Fruit fly (Drosophila melanogaster): ENCODE results near the gene CG31668.
A peak's percentile ranks its signal among the peaks of the same experiment; 100 is the strongest.

Gene CG31668

DNA sequence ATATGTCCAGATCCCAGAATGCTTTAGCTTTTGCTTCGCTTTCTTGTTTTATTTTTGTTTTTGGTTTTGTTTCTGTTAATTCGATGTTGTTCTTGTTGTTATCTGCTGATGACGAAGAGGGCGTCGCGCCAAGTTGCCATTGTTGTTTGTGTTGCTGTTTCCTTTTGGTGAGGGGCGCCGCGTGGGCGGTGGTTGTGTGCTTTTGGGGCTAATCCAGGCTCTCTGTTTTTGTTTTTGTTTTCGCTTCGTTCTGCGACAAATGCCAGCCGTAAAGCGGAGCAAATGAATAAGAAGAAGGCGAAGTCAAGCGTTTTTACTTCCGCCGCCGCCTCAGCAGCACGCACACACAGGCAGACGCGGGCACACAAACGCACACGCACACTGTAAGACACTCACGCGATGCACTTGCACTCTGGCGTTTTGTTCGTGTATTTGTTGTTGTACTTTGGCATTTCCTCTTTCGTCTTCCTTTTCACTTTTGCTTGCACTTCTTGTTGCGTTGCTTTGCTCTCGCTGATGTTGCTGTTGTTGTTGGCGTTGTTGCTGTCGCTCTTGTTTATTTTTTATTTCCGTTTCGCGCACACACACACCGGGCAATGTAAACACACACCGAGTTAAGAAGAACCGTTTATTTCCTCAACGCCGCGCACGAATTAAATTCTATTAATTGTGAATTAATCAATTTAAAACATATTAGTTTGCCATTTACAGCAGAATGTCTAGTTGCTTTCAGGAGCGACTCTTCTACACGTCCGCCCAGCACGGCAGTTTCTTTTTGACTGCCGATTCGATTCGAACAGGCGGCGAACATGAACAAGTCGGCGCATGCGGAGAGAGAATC is 27.8 kb downstream of the CG31668 start, which contains the start of gene aop (continued):
- no peak for TF ChIP-seq CG9932 (GFP tag; IDR thresholded peaks at IDR 0.05)
- TF ChIP-seq CG17802 (tag; optimal IDR thresholded peaks at IDR 0.05) = no peak
- TF ChIP-seq CG2712 (tag; optimal IDR thresholded peaks at IDR 0.05) = peak; percentile 47
- no peak for TF ChIP-seq CkIIα-i1 (GFP tag; IDR thresholded peaks at IDR 0.05)
- TF ChIP-seq MESR4 (GFP tag; optimal IDR thresholded peaks at IDR 0.05) = no peak
- peak; percentile 60 for TF ChIP-seq chm (GFP tag; IDR thresholded peaks at IDR 0.05)
- peak; percentile 48 for TF ChIP-seq CG6854 (GFP tag; optimal IDR thresholded peaks at IDR 0.05)
- peak; percentile 47; the same call in 1 of the 3 replicates for TF ChIP-seq Opbp (GFP tag; IDR thresholded peaks at IDR 0.05; ENCODE audit: partially characterized antibody)
- TF ChIP-seq chn (GFP tag; optimal IDR thresholded peaks at IDR 0.05) = no peak
- TF ChIP-seq CG15696 (tag; optimal IDR thresholded peaks at IDR 0.05) = peak; percentile 18
- peak; percentile 48; the same call in 1 of the 2 replicates for TF ChIP-seq vvl (GFP tag; IDR thresholded peaks at IDR 0.05)
- no peak for TF ChIP-seq sisA (GFP tag; IDR thresholded peaks at IDR 0.05)
- TF ChIP-seq BtbVII (GFP tag; optimal IDR thresholded peaks at IDR 0.05) = no peak
- TF ChIP-seq CG6683 (GFP tag; optimal IDR thresholded peaks at IDR 0.05) = no peak
- TF ChIP-seq CG2116 (GFP tag; optimal IDR thresholded peaks at IDR 0.05) = peak; percentile 13
- no peak for TF ChIP-seq ATbp (GFP tag; optimal IDR thresholded peaks at IDR 0.05)
- TF ChIP-seq Dp (GFP tag; optimal IDR thresholded peaks at IDR 0.05) = no peak
- no peak for TF ChIP-seq CG10959 (GFP tag; IDR thresholded peaks at IDR 0.05)
- no peak for TF ChIP-seq CG10462 (GFP tag; optimal IDR thresholded peaks at IDR 0.05)
- peak; percentile 4 for TF ChIP-seq CG10979 (tag; optimal IDR thresholded peaks at IDR 0.05)
- no peak for TF ChIP-seq lov (optimal IDR thresholded peaks at IDR 0.05)
- TF ChIP-seq lov (GFP tag; IDR thresholded peaks at IDR 0.05) = no peak
- no peak for TF ChIP-seq CG31388 (GFP tag; optimal IDR thresholded peaks at IDR 0.05)
- peak; percentile 5 for TF ChIP-seq Hmr (GFP tag; optimal IDR thresholded peaks at IDR 0.05)
- TF ChIP-seq Med (GFP tag) = peak; percentile 90
- no peak for TF ChIP-seq pnt (GFP tag; optimal IDR thresholded peaks at IDR 0.05)
- no peak for TF ChIP-seq CG18011 (GFP tag; optimal IDR thresholded peaks at IDR 0.05)
- no peak for TF ChIP-seq CG18599 (GFP tag; optimal IDR thresholded peaks at IDR 0.05)
- TF ChIP-seq org-1 (GFP tag; optimal IDR thresholded peaks at IDR 0.05) = no peak
- TF ChIP-seq fu2 (GFP tag; optimal IDR thresholded peaks at IDR 0.05) = no peak
- TF ChIP-seq danr (GFP tag; IDR thresholded peaks at IDR 0.05) = no peak

DNA sequence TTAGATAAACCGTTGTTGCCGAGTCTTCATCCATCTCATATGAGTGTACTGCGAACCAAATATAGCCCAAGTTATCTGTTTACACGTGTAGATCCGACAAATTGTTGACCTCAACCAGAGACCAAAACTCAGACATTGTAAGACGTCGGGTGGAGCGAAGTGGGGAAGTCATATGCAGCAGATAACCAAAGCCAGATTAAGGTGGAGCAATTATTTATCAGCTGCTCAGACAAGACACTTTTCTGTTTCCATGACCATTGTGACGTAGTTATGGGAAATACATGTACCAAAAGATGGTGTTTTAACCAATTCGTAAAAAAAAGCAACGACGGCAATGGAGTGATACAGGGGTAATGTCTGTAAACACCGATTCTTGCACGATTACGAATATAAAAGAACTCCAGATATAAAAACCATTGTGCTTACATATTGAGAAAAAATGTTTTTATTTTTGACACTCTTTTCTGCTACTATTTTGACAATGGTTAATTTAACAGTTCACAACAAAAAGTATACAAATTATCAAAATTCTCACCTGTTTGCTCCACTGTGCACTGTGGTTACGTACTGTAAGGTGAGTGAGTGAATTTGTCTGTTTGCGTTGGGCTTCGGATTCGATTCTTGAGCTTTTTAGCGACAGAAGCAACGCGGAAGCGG is 28.5 kb downstream of the CG31668 start:
- no peak for TF ChIP-seq gfzf (GFP tag; optimal IDR thresholded peaks at IDR 0.05)
- peak; percentile 30 for TF ChIP-seq CG15514 (GFP tag; optimal IDR thresholded peaks at IDR 0.05)
- peak; percentile 28 for TF ChIP-seq CG13775 (GFP tag; optimal IDR thresholded peaks at IDR 0.05)
- TF ChIP-seq Optix (GFP tag; IDR thresholded peaks at IDR 0.05) = no peak
- peak; percentile 72 for TF ChIP-seq pho (GFP tag; optimal IDR thresholded peaks at IDR 0.05)
- peak; percentile 46 for TF ChIP-seq CG7839 (tag; optimal IDR thresholded peaks at IDR 0.05)
- no peak for TF ChIP-seq sim (GFP tag; IDR thresholded peaks at IDR 0.05)
- TF ChIP-seq MESR4 (GFP tag; optimal IDR thresholded peaks at IDR 0.05) = no peak
- no peak for TF ChIP-seq otp (GFP tag; IDR thresholded peaks at IDR 0.05)
- no peak for TF ChIP-seq wdn (GFP tag; IDR thresholded peaks at IDR 0.05)
- no peak for TF ChIP-seq NC2α (GFP tag; optimal IDR thresholded peaks at IDR 0.05)
- TF ChIP-seq CG6791 (GFP tag; IDR thresholded peaks at IDR 0.05; ENCODE audit: partially characterized antibody) = no peak
- TF ChIP-seq mld (GFP tag; IDR thresholded peaks at IDR 0.05; ENCODE audit: partially characterized antibody) = no peak
- no peak for TF ChIP-seq CG3838 (GFP tag; optimal IDR thresholded peaks at IDR 0.05)
- TF ChIP-seq CG13123 (GFP tag; optimal IDR thresholded peaks at IDR 0.05) = peak; percentile 1
- TF ChIP-seq CG7987 (GFP tag; optimal IDR thresholded peaks at IDR 0.05) = no peak
- TF ChIP-seq ssp (GFP tag; IDR thresholded peaks at IDR 0.05) = peak; percentile 35; the same call in 1 of the 2 replicates
- peak; percentile 23 for TF ChIP-seq her (GFP tag; optimal IDR thresholded peaks at IDR 0.05)
- no peak for TF ChIP-seq Asciz (GFP tag; optimal IDR thresholded peaks at IDR 0.05)
- peak; percentile 92 for TF ChIP-seq Ets65A (GFP tag)
